Worm (Caenorhabditis elegans) whole organism, L4/young adult: ENCODE measurements around the gene Y43E12A.3.

ENCODE experiments used
- dao-5 ChIP-seq: sonication (generic microtip); optimal IDR thresholded peaks from 2 replicates; lab custom pipeline; 2016; ENCODE audit warnings: missing genotype, missing genetic modification characterization, moderate library complexity, missing compliant biosample characterization
- him-1 ChIP-seq: sonication (generic microtip); optimal IDR thresholded peaks from 2 replicates; lab custom pipeline; 2016; ENCODE audit warnings: missing genotype, missing genetic modification reagents, missing genetic modification characterization, missing compliant biosample characterization

ce11 chrIV:11025941-11026340 is 38.2 kb downstream of the Y43E12A.3 start:
- no peak for TF ChIP-seq him-1
- TF ChIP-seq dao-5 (tag; lab: Kevin White, UChicago), result no peak
